Fruit fly (Drosophila melanogaster) whole organism, embryonic: ENCODE results near the gene SPH93.

Experiments
- ATbp ChIP-seq: fragments of 200-800 bp; sonication (Bioruptor generic); optimal IDR thresholded peaks from 2 replicates; lab custom pipeline; 2017; ENCODE audit warnings: missing biosample characterization, mild to moderate bottlenecking, missing genetic modification characterization, missing genetic modification reagents
- Ada2b ChIP-seq: fragments of 200-800 bp; sonication (Bioruptor generic); IDR thresholded peaks from 2 replicates; pipeline ENCODE4 v1.3.6; 2022; ENCODE audit warnings: missing biosample characterization, missing genetic modification characterization
- Antp ChIP-seq: fragments of 200-800 bp; sonication (Bioruptor generic); optimal IDR thresholded peaks from 3 replicates; lab custom pipeline; 2016; ENCODE audit warnings: missing biosample characterization, missing genetic modification characterization
- BtbVII ChIP-seq: fragments of 200-800 bp; sonication (Bioruptor generic); optimal IDR thresholded peaks from 3 replicates; lab custom pipeline; 2017; ENCODE audit warnings: missing biosample characterization, mild to moderate bottlenecking, missing genetic modification characterization
- CG11723 ChIP-seq: fragments of 200-800 bp; sonication (Bioruptor generic); optimal IDR thresholded peaks from 2 replicates; lab custom pipeline; 2017; ENCODE audit warnings: missing biosample characterization, mild to moderate bottlenecking, missing genetic modification characterization
- CG12155 ChIP-seq: fragments of 200-800 bp; sonication (Bioruptor generic); optimal IDR thresholded peaks from 3 replicates; lab custom pipeline; 2016; ENCODE audit warnings: missing biosample characterization, missing genetic modification characterization
- CG12744 ChIP-seq: fragments of 200-800 bp; sonication (Bioruptor generic); optimal IDR thresholded peaks from 2 replicates; lab custom pipeline; 2016; ENCODE audit warnings: missing biosample characterization, missing genetic modification characterization
- CG12769 ChIP-seq: fragments of 200-800 bp; sonication (Bioruptor generic); optimal IDR thresholded peaks from 2 replicates; lab custom pipeline; 2019; ENCODE audit warnings: missing biosample characterization, mild to moderate bottlenecking, missing genetic modification characterization, moderate library complexity
- CG15601 ChIP-seq: fragments of 200-800 bp; sonication (Bioruptor generic); optimal IDR thresholded peaks from 3 replicates; lab custom pipeline; 2019; ENCODE audit warnings: missing biosample characterization, mild to moderate bottlenecking, missing genetic modification characterization, moderate library complexity
- CG1647 ChIP-seq: fragments of 200-800 bp; sonication (Bioruptor generic); optimal IDR thresholded peaks from 3 replicates; lab custom pipeline; 2016; ENCODE audit warnings: missing biosample characterization, missing genetic modification characterization
- CG17186 ChIP-seq: fragments of 200-800 bp; sonication (Bioruptor generic); optimal IDR thresholded peaks from 3 replicates; lab custom pipeline; 2017; ENCODE audit warnings: missing biosample characterization, missing genetic modification reagents, missing genetic modification characterization
- CG17385 ChIP-seq: fragments of 200-800 bp; sonication (Bioruptor generic); optimal IDR thresholded peaks from 3 replicates; lab custom pipeline; 2018; ENCODE audit warnings: missing biosample characterization, mild to moderate bottlenecking, missing genetic modification characterization
- CG18619 ChIP-seq: fragments of 200-800 bp; sonication (Bioruptor generic); optimal IDR thresholded peaks from 3 replicates; lab custom pipeline; 2017; ENCODE audit warnings: missing biosample characterization, mild to moderate bottlenecking, missing genetic modification characterization
- CG2678 ChIP-seq: fragments of 200-800 bp; sonication (Bioruptor generic); optimal IDR thresholded peaks from 3 replicates; lab custom pipeline; 2019; ENCODE audit warnings: missing biosample characterization, mild to moderate bottlenecking, missing genetic modification characterization, moderate library complexity
- CG3281 ChIP-seq: fragments of 200-800 bp; sonication (Bioruptor generic); optimal IDR thresholded peaks from 3 replicates; lab custom pipeline; 2017; ENCODE audit warnings: missing biosample characterization, mild to moderate bottlenecking, missing genetic modification characterization
- CG6654 ChIP-seq: fragments of 200-800 bp; sonication (Bioruptor generic); optimal IDR thresholded peaks from 2 replicates; lab custom pipeline; 2017; ENCODE audit warnings: missing biosample characterization, mild to moderate bottlenecking, missing genetic modification characterization
- CG6791 ChIP-seq: fragments of 200-800 bp; sonication (Bioruptor generic); IDR thresholded peaks from 3 replicates; pipeline ENCODE4 v1.3.6; 2022; ENCODE audit warnings: missing biosample characterization, missing genetic modification characterization; ENCODE audit not compliant: partially characterized antibody
- CG7271 ChIP-seq: fragments of 200-800 bp; sonication (Bioruptor generic); optimal IDR thresholded peaks from 2 replicates; lab custom pipeline; 2018; ENCODE audit warnings: missing biosample characterization, mild to moderate bottlenecking, missing genetic modification characterization, moderate library complexity
- CG7357 ChIP-seq: fragments of 200-800 bp; sonication (Bioruptor generic); IDR thresholded peaks from 3 replicates; pipeline ENCODE4 v1.3.6; 2022; ENCODE audit warnings: missing biosample characterization, missing genetic modification characterization
- CG7556 ChIP-seq: fragments of 200-800 bp; sonication (Bioruptor generic); optimal IDR thresholded peaks from 2 replicates; lab custom pipeline; 2017; ENCODE audit warnings: missing biosample characterization, mild to moderate bottlenecking, missing genetic modification characterization
- CG7839 ChIP-seq: fragments of 200-800 bp; sonication (Bioruptor generic); optimal IDR thresholded peaks from 3 replicates; lab custom pipeline; 2018; ENCODE audit warnings: missing biosample characterization, mild to moderate bottlenecking, missing genetic modification characterization, moderate library complexity
- CG9797 ChIP-seq: fragments of 200-800 bp; sonication (Bioruptor generic); optimal IDR thresholded peaks from 3 replicates; lab custom pipeline; 2018; ENCODE audit warnings: missing biosample characterization, mild to moderate bottlenecking, missing genetic modification characterization
- E2f2 ChIP-seq: fragments of 200-800 bp; sonication (Bioruptor generic); IDR thresholded peaks from 2 replicates; pipeline ENCODE4 v1.3.6; 2022; ENCODE audit warnings: missing biosample characterization, missing genetic modification characterization
- ERR ChIP-seq: fragments of 200-800 bp; sonication (Bioruptor generic); optimal IDR thresholded peaks from 2 replicates; lab custom pipeline; 2016; ENCODE audit warnings: missing biosample characterization, missing genetic modification characterization
- Hr3 ChIP-seq: fragments of 200-800 bp; sonication (Bioruptor generic); optimal IDR thresholded peaks from 3 replicates; lab custom pipeline; 2016; ENCODE audit warnings: missing biosample characterization, missing genetic modification characterization
- Hr39 ChIP-seq: fragments of >200 bp; optimal IDR thresholded peaks from 2 replicates; lab custom pipeline; 2017
- Hr51 ChIP-seq, 2 experiments: fragments of 200-800 bp; sonication (Bioruptor generic); optimal IDR thresholded peaks; 2 replicates in 1 of 2; 3 replicates in 1 of 2; lab custom pipeline; 2016 to 2018; ENCODE audit warnings: missing biosample characterization in 2 of 2, missing genetic modification characterization in 2 of 2, mild to moderate bottlenecking in 1 of 2, moderate library complexity in 1 of 2
- Meics ChIP-seq: fragments of 200-800 bp; sonication (Bioruptor generic); optimal IDR thresholded peaks from 2 replicates; lab custom pipeline; 2017; ENCODE audit warnings: missing biosample characterization, mild to moderate bottlenecking, missing genetic modification characterization
- NFAT ChIP-seq: fragments of 200-800 bp; sonication (Bioruptor generic); IDR thresholded peaks from 2 replicates; pipeline ENCODE4 v1.3.6; 2022; ENCODE audit warnings: missing biosample characterization, missing genetic modification characterization
- NK7.1 ChIP-seq: fragments of 200-800 bp; sonication (Bioruptor generic); optimal IDR thresholded peaks from 3 replicates; lab custom pipeline; 2016; ENCODE audit warnings: missing biosample characterization, missing genetic modification characterization
- Ravus ChIP-seq: fragments of 200-800 bp; sonication (Bioruptor generic); IDR thresholded peaks from 2 replicates; pipeline ENCODE4 v1.3.6; 2022; ENCODE audit warnings: missing biosample characterization, missing genetic modification characterization
- Side ChIP-seq: fragments of 200-800 bp; sonication (Bioruptor generic); optimal IDR thresholded peaks from 2 replicates; lab custom pipeline; 2016; ENCODE audit warnings: missing biosample characterization, missing genetic modification characterization
- Sry-β ChIP-seq: fragments of 200-800 bp; sonication (Bioruptor generic); optimal IDR thresholded peaks from 2 replicates; lab custom pipeline; 2018; ENCODE audit warnings: missing biosample characterization, mild to moderate bottlenecking, missing genetic modification characterization, moderate library complexity
- al ChIP-seq: fragments of 200-800 bp; sonication (Bioruptor generic); IDR thresholded peaks from 2 replicates; pipeline ENCODE4 v1.3.6; 2022; ENCODE audit warnings: missing biosample characterization, missing genetic modification characterization
- az2 ChIP-seq: fragments of 200-800 bp; sonication (Bioruptor generic); optimal IDR thresholded peaks from 3 replicates; lab custom pipeline; 2016; ENCODE audit warnings: missing biosample characterization, missing genetic modification characterization
- cas ChIP-seq: fragments of 200-800 bp; sonication (Bioruptor generic); IDR thresholded peaks from 2 replicates; pipeline ENCODE4 v1.3.6; 2022; ENCODE audit warnings: missing biosample characterization, missing genetic modification characterization
- chif ChIP-seq, 2 experiments: fragments of 200-800 bp; sonication (Bioruptor generic); optimal IDR thresholded peaks; 3 replicates each; lab custom pipeline; 2016; ENCODE audit warnings: missing biosample characterization in 2 of 2, missing genetic modification characterization in 2 of 2
- crc ChIP-seq: fragments of 200-800 bp; sonication (Bioruptor generic); optimal IDR thresholded peaks from 2 replicates; lab custom pipeline; 2016; ENCODE audit warnings: missing biosample characterization, missing genetic modification characterization
- dmrt99B ChIP-seq: fragments of 200-800 bp; sonication (Bioruptor generic); optimal IDR thresholded peaks from 2 replicates; lab custom pipeline; 2018; ENCODE audit warnings: missing biosample characterization, mild to moderate bottlenecking, missing genetic modification characterization, moderate library complexity
- ems ChIP-seq: fragments of 200-800 bp; sonication (Bioruptor generic); optimal IDR thresholded peaks from 3 replicates; lab custom pipeline; 2016; ENCODE audit warnings: missing biosample characterization, missing genetic modification characterization
- fd102C ChIP-seq: fragments of 200-800 bp; sonication (Bioruptor generic); optimal IDR thresholded peaks from 2 replicates; lab custom pipeline; 2018; ENCODE audit warnings: missing biosample characterization, mild to moderate bottlenecking, missing genetic modification characterization, moderate library complexity
- fd64A ChIP-seq: fragments of 200-800 bp; sonication (Bioruptor generic); optimal IDR thresholded peaks from 3 replicates; lab custom pipeline; 2018; ENCODE audit warnings: missing biosample characterization, mild to moderate bottlenecking, missing genetic modification characterization
- grau ChIP-seq: fragments of 200-800 bp; optimal IDR thresholded peaks from 3 replicates; lab custom pipeline; 2019; ENCODE audit warnings: missing biosample characterization, mild to moderate bottlenecking, missing genetic modification characterization, moderate library complexity
- ham ChIP-seq: fragments of 200-800 bp; sonication (Bioruptor generic); IDR thresholded peaks from 2 replicates; pipeline ENCODE4 v1.3.6; 2022; ENCODE audit warnings: missing biosample characterization, missing genetic modification characterization
- hb ChIP-seq: fragments of 200-800 bp; sonication (Bioruptor generic); IDR thresholded peaks from 3 replicates; pipeline ENCODE4 v1.3.6; 2022; ENCODE audit warnings: missing biosample characterization, missing genetic modification characterization; ENCODE audit not compliant: partially characterized antibody
- inv ChIP-seq: fragments of 200-800 bp; sonication (Bioruptor generic); IDR thresholded peaks from 2 replicates; pipeline ENCODE4 v1.3.6; 2022; ENCODE audit warnings: missing biosample characterization, missing genetic modification characterization; ENCODE audit not compliant: partially characterized antibody
- klu ChIP-seq: fragments of 200-800 bp; sonication (Bioruptor generic); IDR thresholded peaks from 2 replicates; pipeline ENCODE4 v1.3.6; 2022; ENCODE audit warnings: missing biosample characterization, missing genetic modification characterization
- lab ChIP-seq: fragments of 200-800 bp; sonication (Bioruptor generic); optimal IDR thresholded peaks from 3 replicates; lab custom pipeline; 2017; ENCODE audit warnings: missing biosample characterization, missing genetic modification characterization, mild to moderate bottlenecking, moderate library complexity, missing genetic modification reagents
- sens ChIP-seq: fragments of 200-800 bp; sonication (Bioruptor generic); peaks from one replicate; lab custom pipeline; 2016; ENCODE audit warnings: missing biosample characterization, missing genetic modification characterization
- tll ChIP-seq, 2 experiments: fragments of 200-800 bp in 1 of 2; fragments of >200 bp in 1 of 2; sonication (Bioruptor generic) in 1 of 2; optimal IDR thresholded peaks; 2 replicates each; lab custom pipeline; 2017 to 2019; ENCODE audit warnings: missing biosample characterization in 2 of 2, missing genetic modification characterization in 2 of 2, mild to moderate bottlenecking in 1 of 2, moderate library complexity in 1 of 2
- trem ChIP-seq: fragments of 200-800 bp; optimal IDR thresholded peaks from 3 replicates; lab custom pipeline; 2019; ENCODE audit warnings: missing biosample characterization, mild to moderate bottlenecking, missing genetic modification characterization, moderate library complexity
- zfh2 ChIP-seq: fragments of 200-800 bp; sonication (Bioruptor generic); optimal IDR thresholded peaks from 2 replicates; lab custom pipeline; 2016; ENCODE audit warnings: missing biosample characterization, missing genetic modification characterization

Gene SPH93

DNA sequence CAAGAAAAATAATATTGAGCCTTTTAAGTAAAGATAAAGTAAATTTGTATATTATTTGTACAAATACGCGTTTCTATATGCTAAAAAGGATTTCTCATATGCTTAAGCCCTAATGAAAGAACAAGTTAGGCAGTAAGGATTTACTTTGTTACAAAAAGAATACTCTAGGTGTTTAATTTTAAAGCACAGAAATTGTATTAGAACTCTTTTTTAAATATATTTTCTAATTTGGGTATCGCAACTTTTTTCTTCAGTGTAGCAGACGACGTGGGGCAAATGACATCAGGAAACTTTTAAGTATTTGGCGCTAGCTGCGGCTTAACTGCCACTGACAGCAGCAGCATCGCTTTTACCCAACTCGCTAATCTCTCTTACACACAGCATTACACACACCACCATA is 33.6 kb downstream of the SPH93 start (continued):
- TF ChIP-seq Side (GFP tag; lab: Kevin White, UChicago) (no peak), Ada2b (GFP tag; lab: Robert Waterston, UW) (peak; percentile 12; the same call in 1 of the 2 replicates), ems (GFP tag; lab: Kevin White, UChicago) (no peak), Hr39 (lab: Kevin White, UChicago) (no peak), CG12744 (GFP tag; lab: Kevin White, UChicago) (no peak), CG12769 (tag; lab: Kevin White, UChicago) (no peak), CG11723 (GFP tag; lab: Kevin White, UChicago) (no peak), cas (GFP tag; lab: Robert Waterston, UW) (no peak), grau (tag; lab: Kevin White, UChicago) (peak; percentile 27), dmrt99B (tag; lab: Kevin White, UChicago) (peak; percentile 38), fd64A (no peak), CG17186 (GFP tag; lab: Kevin White, UChicago) (no peak), E2f2 (GFP tag; lab: Robert Waterston, UW) (no peak), zfh2 (GFP tag; lab: Kevin White, UChicago) (no peak), NK7.1 (GFP tag; lab: Kevin White, UChicago) (no peak), CG1647 (GFP tag; lab: Kevin White, UChicago) (no peak), Sry-β (GFP tag; lab: Kevin White, UChicago) (no peak), CG7556 (GFP tag; lab: Kevin White, UChicago) (peak; percentile 6), CG6654 (GFP tag; lab: Kevin White, UChicago) (no peak), CG2678 (tag; lab: Kevin White, UChicago) (peak; percentile 27), chif (GFP tag; optimal IDR thresholded peaks at IDR 0.05; lab: Kevin White, UChicago) (no peak), Hr51 (GFP tag; optimal IDR thresholded peaks at IDR 0.05; lab: Kevin White, UChicago) (peak in 1 of 2 experiments; percentile 32), Hr3 (GFP tag; lab: Kevin White, UChicago) (no peak), fd102C (GFP tag; lab: Kevin White, UChicago) (no peak), CG15601 (tag; lab: Kevin White, UChicago) (no peak), CG17385 (GFP tag; lab: Kevin White, UChicago) (no peak), CG7271 (tag; lab: Kevin White, UChicago) (no peak), ham (GFP tag; lab: Robert Waterston, UW) (no peak), NFAT (GFP tag; lab: Robert Waterston, UW) (no peak), CG7357 (GFP tag; lab: Robert Waterston, UW) (no peak), lab (GFP tag; lab: Kevin White, UChicago) (peak; percentile 28), trem (tag; lab: Kevin White, UChicago) (no peak), tll (GFP tag; optimal IDR thresholded peaks at IDR 0.05; lab: Kevin White, UChicago) (no peak), ATbp (peak; percentile 8), hb (GFP tag; lab: Robert Waterston, UW) (no peak), al (GFP tag; lab: Robert Waterston, UW) (no peak), Meics (GFP tag; lab: Kevin White, UChicago) (no peak), crc (GFP tag; lab: Kevin White, UChicago) (no peak), CG6791 (no peak), CG18619 (peak; percentile 10), inv (no peak), az2 (GFP tag; lab: Kevin White, UChicago) (no peak), CG12155 (GFP tag; lab: Kevin White, UChicago) (no peak), CG3281 (GFP tag; lab: Kevin White, UChicago) (no peak), ERR (GFP tag; lab: Kevin White, UChicago) (no peak), klu (no peak), CG9797 (no peak), BtbVII (GFP tag; lab: Kevin White, UChicago) (no peak), CG7839 (tag; lab: Kevin White, UChicago) (peak; percentile 17), sens (peak; percentile 57), Ravus (GFP tag; lab: Robert Waterston, UW) (no peak), Antp (GFP tag; lab: Kevin White, UChicago) (no peak)
